Worm (Caenorhabditis elegans): ENCODE measurements around the gene T27C5.10.

- no peak for TF ChIP-seq mdl-1 (tag; optimal IDR thresholded peaks at IDR 0.05)
- no peak for TF ChIP-seq nhr-28 (tag; optimal IDR thresholded peaks at IDR 0.05)
- TF ChIP-seq lin-15B (tag; optimal IDR thresholded peaks at IDR 0.05) = no peak
- no peak for TF ChIP-seq pha-4 (tag; optimal IDR thresholded peaks at IDR 0.05)
- TF ChIP-seq egl-27 (tag; optimal IDR thresholded peaks at IDR 0.05) = no peak
- TF ChIP-seq nhr-25 (tag; optimal IDR thresholded peaks at IDR 0.05) = no peak
- no peak for TF ChIP-seq nhr-237 (tag; optimal IDR thresholded peaks at IDR 0.05)
- TF ChIP-seq snpc-4 (tag; optimal IDR thresholded peaks at IDR 0.05) = no peak
- no peak for TF ChIP-seq sea-2 (GFP tag; optimal IDR thresholded peaks at IDR 0.05)
- TF ChIP-seq nhr-11 (tag; optimal IDR thresholded peaks at IDR 0.05) = no peak
- TF ChIP-seq tbx-2 (tag; optimal IDR thresholded peaks at IDR 0.05) = no peak
- TF ChIP-seq R02D3.7 (tag; optimal IDR thresholded peaks at IDR 0.05) = no peak
- TF ChIP-seq ztf-4 (tag; optimal IDR thresholded peaks at IDR 0.05) = no peak
Measured at ce11 chrV:17460061-17460460, 30.1 kb upstream of the T27C5.10 start, which contains the start of gene srz-48.

Measured in whole organism, L3 larva.